Worm (Caenorhabditis elegans) whole organism, dauer: ENCODE results near the gene srx-41.
"Not testable (repeated sequence)": the region's sequence is repeated elsewhere in the genome, so short reads cannot be mapped to it uniquely, and the experiment has no call there.

ENCODE experiments used
- unc-62 ChIP-seq: sonication (generic microtip); optimal IDR thresholded peaks from 2 replicates; lab custom pipeline; 2017; ENCODE audit warnings: missing biosample characterization, missing genetic modification reagents, missing genetic modification characterization

Gene srx-41

ce11 chrV:3633041-3633440 lies 3.9 kb downstream of the srx-41 start, which contains the start of gene F59B1.2:
F59B1.2 (plus strand) TSS chrV:3633341.
- TF ChIP-seq unc-62 (GFP tag; lab: Kevin White, UChicago): no peak

DNA sequence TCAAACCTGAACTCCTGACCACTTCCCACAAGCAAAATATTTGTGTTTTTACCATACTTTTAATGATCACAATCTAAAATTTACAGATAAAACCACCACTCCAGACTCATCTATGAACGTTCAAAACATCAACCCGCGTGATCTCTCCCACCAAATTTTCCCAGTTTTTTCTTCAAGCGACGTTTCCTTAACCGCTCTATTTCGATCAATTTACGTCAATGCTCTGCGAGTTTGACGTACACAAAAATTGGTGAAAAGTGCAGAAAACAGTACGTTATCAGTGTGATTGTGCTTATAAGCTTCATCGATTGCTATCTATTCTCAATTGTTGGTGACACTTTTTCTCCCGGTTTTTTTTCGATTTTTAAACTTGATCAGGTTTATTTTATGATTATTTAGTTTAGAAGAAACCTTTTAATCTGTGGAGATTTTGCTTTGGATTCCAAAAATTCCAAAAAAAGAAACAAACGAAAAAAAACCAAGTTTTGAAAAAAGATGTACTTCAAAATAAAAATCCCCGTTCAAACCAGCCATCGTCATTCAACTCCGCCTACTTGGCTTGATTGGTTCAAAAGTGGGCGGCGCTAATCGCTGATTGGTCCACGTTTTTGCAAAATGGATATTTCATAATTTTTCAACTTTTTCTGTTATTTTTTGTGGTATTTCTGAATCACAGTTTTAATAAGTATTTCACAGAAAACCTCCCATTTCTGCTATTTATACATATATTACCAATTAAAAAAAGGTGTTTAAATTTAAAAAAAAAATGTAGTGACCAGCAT lies 4.5 kb downstream of the srx-41 start:
- TF ChIP-seq unc-62 (GFP tag; lab: Kevin White, UChicago): no peak

- no peak for TF ChIP-seq unc-62 (GFP tag; lab: Kevin White, UChicago)
Observed at ce11 chrV:3631591-3631990, 5.4 kb downstream of the srx-41 start, which contains the start of gene F59B1.6. F59B1.6 (minus strand) TSS chrV:3631691.

DNA sequence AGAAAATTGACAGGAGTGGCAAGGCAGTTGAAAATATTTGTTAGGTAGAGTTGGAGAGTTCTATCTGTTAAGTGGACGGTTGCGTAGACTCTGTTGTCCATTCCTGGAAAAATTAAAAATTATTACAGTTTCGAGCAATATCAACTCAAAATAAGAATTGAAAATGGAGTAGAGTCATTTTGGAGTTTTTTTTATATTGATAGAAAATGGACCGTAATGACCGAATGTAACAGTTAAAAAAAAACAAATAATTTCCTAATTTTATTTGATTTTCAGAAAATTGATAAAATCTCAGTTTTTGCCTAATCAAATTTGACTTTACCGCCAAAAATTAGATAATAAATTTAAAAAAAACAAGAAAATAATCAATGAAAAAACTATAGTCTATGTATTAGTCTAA lies 10.0 kb downstream of the srx-41 start, which contains the start of gene F59B1.4:
TSS of gene F59B1.4 (minus strand) at position 101 of the 400 bp plus-strand sequence.
- TF ChIP-seq unc-62 (GFP tag; lab: Kevin White, UChicago): no peak

DNA sequence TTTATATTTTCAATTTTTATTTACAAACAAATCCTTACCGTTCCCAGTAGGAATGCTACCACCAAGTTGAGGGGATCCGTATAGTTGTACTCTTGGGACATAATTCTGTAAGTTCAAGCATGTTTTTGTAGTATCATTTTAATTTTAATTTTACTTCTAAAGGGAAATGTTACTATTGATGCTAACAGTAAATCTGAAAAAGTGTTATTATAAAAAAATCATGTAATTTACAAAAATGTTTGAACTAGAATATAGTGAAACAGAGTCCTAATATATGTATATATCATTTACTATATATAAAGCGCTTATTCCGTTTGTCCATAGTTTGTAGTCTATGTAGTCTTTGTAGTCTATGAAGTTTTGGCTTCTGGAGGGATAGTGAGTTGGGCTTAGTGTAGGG lies 16.4 kb downstream of the srx-41 start, which contains the start of gene srx-93:
TSS of gene srx-93 (minus strand) at position 101 of the 400 bp plus-strand sequence.
- not testable (repeated sequence) for TF ChIP-seq unc-62 (GFP tag; lab: Kevin White, UChicago)

- TF ChIP-seq unc-62 (GFP tag; lab: Kevin White, UChicago): no peak
Observed at ce11 chrV:3616844-3617243, 20.1 kb downstream of the srx-41 start.

DNA sequence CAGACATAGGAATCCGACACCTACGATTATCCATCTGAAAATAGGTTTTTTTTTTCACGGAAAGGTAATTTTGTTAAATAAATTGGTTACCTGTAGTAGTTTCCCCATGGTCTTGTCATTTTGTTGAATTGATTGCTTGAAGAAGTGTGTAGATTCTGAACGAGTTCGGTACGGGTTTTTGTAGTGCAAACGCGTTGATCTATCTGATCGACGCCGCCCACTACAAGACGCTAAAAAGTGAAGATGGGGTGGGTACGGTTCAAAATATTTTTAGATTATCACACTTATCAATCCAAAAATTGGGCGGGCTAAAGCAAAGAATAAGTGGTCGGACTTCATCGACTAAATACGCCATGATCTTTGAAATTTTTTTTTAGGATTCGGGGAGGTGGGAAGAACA lies 22.6 kb downstream of the srx-41 start, which contains the start of gene T22F3.11:
TSS of gene T22F3.11 (minus strand) at position 157 of the 400 bp plus-strand sequence.
- no peak for TF ChIP-seq unc-62 (GFP tag; lab: Kevin White, UChicago)

DNA sequence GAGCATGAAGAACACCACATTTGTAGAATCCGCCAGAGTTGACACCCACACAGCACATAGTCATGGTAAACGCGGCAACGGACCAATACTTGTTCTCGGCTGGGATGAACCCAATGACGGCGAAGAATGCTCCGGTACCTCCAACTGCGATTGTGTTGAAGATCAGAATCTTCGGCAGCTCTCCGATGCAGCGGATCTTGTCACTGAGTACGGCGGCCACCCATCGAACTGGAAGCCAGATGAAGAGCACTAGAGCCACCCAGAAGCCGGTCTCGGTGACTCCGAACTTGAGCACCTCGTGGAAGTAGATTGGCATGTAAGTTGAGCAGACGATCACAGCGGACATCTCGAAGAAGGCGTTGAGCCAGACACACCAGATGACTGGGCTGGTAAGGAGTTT lies 23.9 kb downstream of the srx-41 start:
- no peak for TF ChIP-seq unc-62 (GFP tag; lab: Kevin White, UChicago)

DNA sequence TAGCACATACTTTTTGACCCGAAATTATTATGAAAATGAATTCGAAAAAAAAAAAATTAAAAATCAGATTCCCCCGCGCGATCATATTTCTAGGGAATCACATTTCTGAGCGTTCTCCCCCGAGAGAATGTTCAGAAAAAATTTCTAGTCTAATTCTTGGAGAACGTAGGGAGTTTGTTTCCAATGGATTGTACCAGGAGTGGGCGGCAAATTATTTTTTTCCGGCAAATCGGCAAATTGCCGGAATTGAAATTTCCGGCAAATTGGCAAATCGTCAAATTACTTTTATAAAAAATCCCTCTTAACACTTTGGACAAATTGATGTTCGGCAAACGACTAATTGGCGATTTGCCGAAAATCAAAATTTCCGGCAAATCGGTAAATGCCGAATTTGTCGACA lies 25.3 kb downstream of the srx-41 start, which contains the start of gene T22F3.10:
TSS of gene T22F3.10 (minus strand) at position 101 of the 400 bp plus-strand sequence.
- TF ChIP-seq unc-62 (GFP tag; lab: Kevin White, UChicago): no peak

ce11 chrV:3610709-3611108 lies 26.3 kb downstream of the srx-41 start:
- TF ChIP-seq unc-62 (GFP tag; lab: Kevin White, UChicago): no peak

- no peak for TF ChIP-seq unc-62 (GFP tag; lab: Kevin White, UChicago)
Observed at ce11 chrV:3606391-3606790, 30.6 kb downstream of the srx-41 start.

DNA sequence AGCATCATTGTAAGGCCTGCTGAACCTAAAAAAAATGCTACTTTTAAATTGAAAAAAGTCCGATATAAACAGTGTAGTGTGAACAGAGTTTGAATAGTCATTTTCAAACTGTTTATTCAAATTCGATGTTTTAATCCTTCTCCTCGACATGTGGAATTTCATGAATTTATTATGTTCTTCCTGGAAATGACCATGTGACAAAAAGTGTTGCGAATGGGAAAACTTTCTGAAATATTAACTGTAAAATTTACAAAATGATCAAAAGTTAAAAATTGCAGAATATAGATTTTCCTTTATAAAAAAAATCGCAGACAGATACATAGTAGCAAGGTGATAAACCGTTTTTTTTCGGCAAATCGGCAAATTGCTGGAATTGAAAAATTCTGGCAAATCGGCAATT lies 31.7 kb downstream of the srx-41 start, which contains the start of gene T22F3.8:
TSS of gene T22F3.8 (minus strand) at position 101 of the 400 bp plus-strand sequence.
- no peak for TF ChIP-seq unc-62 (GFP tag; lab: Kevin White, UChicago)

ce11 chrV:3600570-3600969 lies 36.4 kb downstream of the srx-41 start, which contains the start of gene T22F3.7:
T22F3.7 (minus strand) TSS chrV:3600670.
- no peak for TF ChIP-seq unc-62 (GFP tag; lab: Kevin White, UChicago)

- not testable (repeated sequence) for TF ChIP-seq unc-62 (GFP tag; lab: Kevin White, UChicago)
Observed at ce11 chrV:3597052-3597451, 39.9 kb downstream of the srx-41 start, which contains the start of gene srh-212. srh-212 (minus strand) TSS chrV:3597152.

ce11 chrV:3594936-3595335 lies 42.0 kb downstream of the srx-41 start, which contains the start of gene srh-213:
srh-213 (minus strand) TSS chrV:3595036.
- no peak for TF ChIP-seq unc-62 (GFP tag; lab: Kevin White, UChicago)

- TF ChIP-seq unc-62 (GFP tag; lab: Kevin White, UChicago): no peak
Observed at ce11 chrV:3592099-3592498, 44.9 kb downstream of the srx-41 start, which contains the start of gene T22F3.12. T22F3.12 (minus strand) TSS chrV:3592199.
